Fruit fly (Drosophila melanogaster) whole organism, embryonic: ENCODE results near the gene CG6028.

Source experiments
- Awh ChIP-seq: fragments of 200-800 bp; sonication (Bioruptor generic); IDR thresholded peaks from 2 replicates; pipeline ENCODE4, ENCODE4 v1.3.6; 2022; ENCODE audit warnings: missing biosample characterization, missing genetic modification characterization
- B-H2 ChIP-seq: fragments of 200-800 bp; sonication (Bioruptor generic); optimal IDR thresholded peaks from 2 replicates; lab custom pipeline; 2018; ENCODE audit warnings: missing biosample characterization, mild to moderate bottlenecking, missing genetic modification characterization
- Bdp1 ChIP-seq: fragments of 200-800 bp; sonication (Bioruptor generic); optimal IDR thresholded peaks from 3 replicates; lab custom pipeline; 2016; ENCODE audit warnings: missing biosample characterization, missing genetic modification characterization
- CG10654 ChIP-seq: fragments of 200-800 bp; sonication (Bioruptor generic); optimal IDR thresholded peaks from 2 replicates; lab custom pipeline; 2016; ENCODE audit warnings: missing biosample characterization, missing genetic modification characterization
- CG11093 ChIP-seq: fragments of 200-800 bp; sonication (Bioruptor generic); IDR thresholded peaks from 3 replicates; pipeline ENCODE4 v1.3.6; 2022; ENCODE audit warnings: missing biosample characterization, missing genetic modification characterization
- CG11695 ChIP-seq: fragments of 200-800 bp; sonication (Bioruptor generic); IDR thresholded peaks from 3 replicates; pipeline ENCODE4 v1.3.6; 2022; ENCODE audit warnings: missing biosample characterization, missing genetic modification characterization
- CG13624 ChIP-seq: fragments of 200-800 bp; sonication (Bioruptor generic); optimal IDR thresholded peaks from 2 replicates; lab custom pipeline; 2016; ENCODE audit warnings: missing biosample characterization, missing genetic modification characterization
- CG15073 ChIP-seq: fragments of 200-800 bp; sonication (Bioruptor generic); optimal IDR thresholded peaks from 2 replicates; lab custom pipeline; 2016; ENCODE audit warnings: missing biosample characterization, missing genetic modification characterization
- CG1603 ChIP-seq: fragments of 200-800 bp; sonication (Bioruptor generic); optimal IDR thresholded peaks from 2 replicates; lab custom pipeline; 2019; ENCODE audit warnings: missing biosample characterization, mild to moderate bottlenecking, missing genetic modification characterization, moderate library complexity
- CG17359 ChIP-seq: fragments of 200-800 bp; sonication (Bioruptor generic); optimal IDR thresholded peaks from 3 replicates; lab custom pipeline; 2018; ENCODE audit warnings: missing biosample characterization, mild to moderate bottlenecking, missing genetic modification characterization, moderate library complexity
- CG18476 ChIP-seq: fragments of 200-800 bp; sonication (Bioruptor generic); optimal IDR thresholded peaks from 2 replicates; lab custom pipeline; 2016; ENCODE audit warnings: missing biosample characterization, mild to moderate bottlenecking, missing genetic modification characterization
- CG30020 ChIP-seq: fragments of 200-800 bp; optimal IDR thresholded peaks from 2 replicates; lab custom pipeline; 2019; ENCODE audit warnings: missing biosample characterization, mild to moderate bottlenecking, missing genetic modification characterization, moderate library complexity
- CG31388 ChIP-seq: fragments of 200-800 bp; sonication (Bioruptor generic); optimal IDR thresholded peaks from 2 replicates; lab custom pipeline; 2016; ENCODE audit warnings: missing biosample characterization, missing genetic modification characterization
- CG31441 ChIP-seq: fragments of 200-800 bp; sonication (Bioruptor generic); IDR thresholded peaks from 2 replicates; pipeline ENCODE4 v1.3.6; 2022; ENCODE audit warnings: missing biosample characterization, missing genetic modification characterization
- CG3163 ChIP-seq: fragments of 200-800 bp; sonication (Bioruptor generic); optimal IDR thresholded peaks from 3 replicates; lab custom pipeline; 2016; ENCODE audit warnings: missing biosample characterization, missing genetic modification characterization
- CG33557 ChIP-seq: fragments of 200-800 bp; sonication (Bioruptor generic); optimal IDR thresholded peaks from 2 replicates; lab custom pipeline; 2019; ENCODE audit warnings: missing biosample characterization, mild to moderate bottlenecking, missing genetic modification characterization, moderate library complexity
- CG6854 ChIP-seq: fragments of 200-800 bp; sonication (Bioruptor generic); optimal IDR thresholded peaks from 3 replicates; lab custom pipeline; 2017; ENCODE audit warnings: missing biosample characterization, mild to moderate bottlenecking, missing genetic modification characterization
- CG8765 ChIP-seq: fragments of 200-800 bp; sonication (Bioruptor generic); IDR thresholded peaks from 2 replicates; pipeline ENCODE4 v1.3.6; 2022; ENCODE audit warnings: missing biosample characterization, missing genetic modification characterization
- CG8924 ChIP-seq: fragments of 200-800 bp; optimal IDR thresholded peaks from 3 replicates; lab custom pipeline; 2019; ENCODE audit warnings: missing biosample characterization, mild to moderate bottlenecking, missing genetic modification characterization, moderate library complexity
- Deaf1 ChIP-seq: fragments of 200-800 bp; optimal IDR thresholded peaks from 3 replicates; lab custom pipeline; 2019; ENCODE audit warnings: missing biosample characterization, mild to moderate bottlenecking, missing genetic modification characterization, moderate library complexity
- Dip3 ChIP-seq: fragments of 200-800 bp; sonication (Bioruptor generic); optimal IDR thresholded peaks from 3 replicates; lab custom pipeline; 2016; ENCODE audit warnings: missing biosample characterization, missing genetic modification characterization
- E2f1 ChIP-seq: fragments of 200-800 bp; sonication (Bioruptor generic); IDR thresholded peaks from 2 replicates; pipeline ENCODE4 v1.3.6; 2022; ENCODE audit warnings: missing biosample characterization, missing genetic modification characterization
- Ets97D ChIP-seq: fragments of 200-800 bp; sonication (Bioruptor generic); optimal IDR thresholded peaks from 3 replicates; lab custom pipeline; 2016; ENCODE audit warnings: missing biosample characterization, missing genetic modification characterization
- HLH4C ChIP-seq: fragments of 200-800 bp; sonication (Bioruptor generic); IDR thresholded peaks from 3 replicates; pipeline ENCODE4 v1.3.6; 2022; ENCODE audit warnings: missing biosample characterization, missing genetic modification characterization; ENCODE audit not compliant: partially characterized antibody
- Jarid2 ChIP-seq: fragments of 200-800 bp; sonication (Bioruptor generic); optimal IDR thresholded peaks from 3 replicates; lab custom pipeline; 2017; ENCODE audit warnings: mild to moderate bottlenecking, missing biosample characterization, missing genetic modification reagents, missing genetic modification characterization
- MESR4 ChIP-seq: fragments of 200-800 bp; sonication (Bioruptor generic); optimal IDR thresholded peaks from 2 replicates; lab custom pipeline; 2018; ENCODE audit warnings: missing biosample characterization, mild to moderate bottlenecking, missing genetic modification characterization, moderate library complexity
- Mrtf ChIP-seq: fragments of 200-800 bp; sonication (Bioruptor generic); IDR thresholded peaks from 3 replicates; pipeline ENCODE4 v1.3.6; 2022; ENCODE audit warnings: missing biosample characterization, missing genetic modification characterization
- Oaz ChIP-seq: fragments of 200-800 bp; sonication (Bioruptor generic); IDR thresholded peaks from 2 replicates; pipeline ENCODE4 v1.3.6; 2022; ENCODE audit warnings: missing biosample characterization, missing genetic modification characterization
- TFAM ChIP-seq: fragments of 200-800 bp; sonication (Bioruptor generic); optimal IDR thresholded peaks from 2 replicates; lab custom pipeline; 2017; ENCODE audit warnings: missing biosample characterization, missing genetic modification characterization, inconsistent platforms
- Trl ChIP-seq, 3 experiments: fragments of >200 bp in 2 of 3; fragments of 200-800 bp in 1 of 3; sonication (Bioruptor generic) in 1 of 3; optimal IDR thresholded peaks; 2 replicates in 1 of 3; 3 replicates in 2 of 3; lab custom pipeline; 2016 to 2017; ENCODE audit warnings: missing biosample characterization in 1 of 3, missing genetic modification characterization in 1 of 3
- chn ChIP-seq: fragments of 200-800 bp; sonication (Bioruptor generic); optimal IDR thresholded peaks from 2 replicates; lab custom pipeline; 2016; ENCODE audit warnings: missing biosample characterization, missing genetic modification characterization
- corto ChIP-seq: fragments of 200-800 bp; sonication (Bioruptor generic); optimal IDR thresholded peaks from 2 replicates; lab custom pipeline; 2016; ENCODE audit warnings: missing biosample characterization, mild to moderate bottlenecking, missing genetic modification characterization, moderate library complexity
- dmrt11E ChIP-seq: fragments of 200-800 bp; sonication (Bioruptor generic); optimal IDR thresholded peaks from 3 replicates; lab custom pipeline; 2018; ENCODE audit warnings: missing biosample characterization, mild to moderate bottlenecking, missing genetic modification characterization, moderate library complexity
- fd64A ChIP-seq: fragments of 200-800 bp; sonication (Bioruptor generic); optimal IDR thresholded peaks from 3 replicates; lab custom pipeline; 2018; ENCODE audit warnings: missing biosample characterization, mild to moderate bottlenecking, missing genetic modification characterization
- hth ChIP-seq: fragments of >200 bp; optimal IDR thresholded peaks from 2 replicates; lab custom pipeline; 2017; ENCODE audit warnings: inconsistent platforms
- jing ChIP-seq: fragments of 200-800 bp; sonication (Bioruptor generic); optimal IDR thresholded peaks from 2 replicates; lab custom pipeline; 2018; ENCODE audit warnings: missing biosample characterization, mild to moderate bottlenecking, missing genetic modification characterization
- jumu ChIP-seq: fragments of 200-800 bp; sonication (Bioruptor generic); optimal IDR thresholded peaks from 3 replicates; lab custom pipeline; 2016; ENCODE audit warnings: missing biosample characterization, missing genetic modification characterization
- lbe ChIP-seq: fragments of 200-800 bp; sonication (Bioruptor generic); optimal IDR thresholded peaks from 2 replicates; lab custom pipeline; 2016; ENCODE audit warnings: missing biosample characterization, mild to moderate bottlenecking, missing genetic modification characterization
- mam ChIP-seq: fragments of 200-800 bp; sonication (Bioruptor generic); optimal IDR thresholded peaks from 3 replicates; lab custom pipeline; 2016; ENCODE audit warnings: missing biosample characterization, missing genetic modification characterization
- nmo ChIP-seq: fragments of 200-800 bp; sonication (Bioruptor generic); optimal IDR thresholded peaks from 2 replicates; lab custom pipeline; 2018; ENCODE audit warnings: missing biosample characterization, mild to moderate bottlenecking, missing genetic modification characterization, moderate library complexity
- pho ChIP-seq: fragments of 200-800 bp; sonication (Bioruptor generic); optimal IDR thresholded peaks from 2 replicates; lab custom pipeline; 2016; ENCODE audit warnings: missing biosample characterization, missing genetic modification characterization
- prd ChIP-seq, 3 experiments: fragments of >200 bp in 2 of 3; fragments of 200-800 bp in 1 of 3; sonication (Bioruptor generic) in 1 of 3; optimal IDR thresholded peaks in 2 of 3; IDR thresholded peaks in 1 of 3; 2 replicates in 2 of 3; 3 replicates in 1 of 3; pipeline versions ENCODE4 v1.3.6 to Lab custom; 2017 to 2022; ENCODE audit warnings: missing biosample characterization in 1 of 3, missing genetic modification characterization in 1 of 3
- row ChIP-seq: fragments of 200-800 bp; sonication (Bioruptor generic); IDR thresholded peaks from 3 replicates; pipeline ENCODE4 v1.3.6; 2022; ENCODE audit warnings: missing biosample characterization, missing genetic modification characterization
- sd ChIP-seq: fragments of 200-800 bp; sonication (Bioruptor generic); optimal IDR thresholded peaks from 3 replicates; lab custom pipeline; 2018; ENCODE audit warnings: missing biosample characterization, mild to moderate bottlenecking, missing genetic modification characterization, moderate library complexity
- sens ChIP-seq: fragments of 200-800 bp; sonication (Bioruptor generic); peaks from one replicate; lab custom pipeline; 2016; ENCODE audit warnings: missing biosample characterization, missing genetic modification characterization
- stwl ChIP-seq: fragments of 200-800 bp; sonication (Bioruptor generic); optimal IDR thresholded peaks from 3 replicates; lab custom pipeline; 2018; ENCODE audit warnings: missing biosample characterization, mild to moderate bottlenecking, missing genetic modification characterization, moderate library complexity
- tgo ChIP-seq: fragments of 200-800 bp; sonication (Bioruptor generic); IDR thresholded peaks from 3 replicates; pipeline ENCODE4 v1.3.6; 2022; ENCODE audit warnings: missing biosample characterization, missing genetic modification characterization
- yki ChIP-seq: fragments of >200 bp; optimal IDR thresholded peaks from 3 replicates; lab custom pipeline; 2018
- zen2 ChIP-seq: fragments of 200-800 bp; sonication (Bioruptor generic); IDR thresholded peaks from 3 replicates; pipeline ENCODE4 v1.3.6; 2022; ENCODE audit warnings: missing biosample characterization, missing genetic modification characterization; ENCODE audit not compliant: partially characterized antibody

Gene CG6028

DNA sequence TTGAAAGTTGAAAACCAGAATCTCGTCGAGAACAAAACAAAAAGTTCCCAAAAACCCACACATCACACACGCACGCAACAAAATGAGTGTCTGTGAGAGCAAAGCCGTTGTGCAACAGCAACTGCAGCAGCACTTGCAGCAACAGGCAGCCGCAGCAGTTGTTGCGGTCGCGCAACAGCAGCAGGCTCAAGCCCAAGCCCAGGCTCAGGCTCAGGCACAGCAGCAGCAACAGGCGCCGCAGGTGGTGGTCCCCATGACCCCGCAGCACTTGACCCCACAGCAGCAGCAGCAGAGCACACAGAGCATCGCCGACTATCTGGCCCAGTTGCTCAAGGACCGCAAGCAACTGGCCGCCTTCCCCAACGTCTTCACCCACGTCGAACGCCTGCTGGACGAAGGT lies 17.7 kb upstream of the CG6028 start (continued):
- no peak for TF ChIP-seq B-H2 (GFP tag; lab: Kevin White, UChicago)
- no peak for TF ChIP-seq CG30020
- no peak for TF ChIP-seq CG13624 (GFP tag; lab: Kevin White, UChicago)
- TF ChIP-seq tgo (GFP tag; lab: Robert Waterston, UW) = no peak
- TF ChIP-seq prd (optimal IDR thresholded peaks at IDR 0.05; lab: Kevin White, UChicago) = no peak
- no peak for TF ChIP-seq prd (GFP tag; IDR thresholded peaks at IDR 0.05; lab: Robert Waterston, UW)
- no peak for TF ChIP-seq TFAM (GFP tag; lab: Kevin White, UChicago)
- TF ChIP-seq CG6854 = no peak
- TF ChIP-seq Ets97D = no peak
- TF ChIP-seq jumu (GFP tag; lab: Kevin White, UChicago) = no peak
- TF ChIP-seq Bdp1 (GFP tag; lab: Kevin White, UChicago) = no peak
- TF ChIP-seq, all 482 proteins: peak for 21

DNA sequence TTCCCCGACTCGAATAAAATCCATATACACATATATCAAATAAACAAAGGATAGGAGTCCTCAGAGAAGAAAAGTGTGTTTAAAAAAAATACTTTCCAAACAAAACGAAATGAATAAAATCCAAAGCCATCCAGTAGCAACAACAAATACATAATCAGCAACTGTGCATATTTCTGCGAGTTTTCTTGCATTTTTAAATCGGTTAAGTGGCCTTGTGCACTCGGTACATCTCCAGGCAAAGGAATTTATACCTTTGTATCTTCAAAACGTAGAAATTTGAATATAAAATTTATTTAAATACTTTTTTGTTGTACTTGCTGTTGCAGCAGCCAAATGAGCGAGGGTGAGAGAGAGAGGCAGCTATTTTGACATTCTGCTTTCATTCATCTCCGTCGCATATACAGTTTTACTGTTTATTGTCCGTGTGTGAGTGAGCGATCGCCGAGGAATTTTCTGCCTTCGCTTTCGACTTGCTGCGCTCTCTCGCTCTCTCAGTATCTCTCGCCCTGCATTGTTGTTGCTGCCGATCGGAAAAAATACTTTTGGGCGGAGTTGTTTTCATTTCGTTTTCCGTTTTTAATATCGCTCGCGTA lies 17.1 kb upstream of the CG6028 start:
- TF ChIP-seq dmrt11E (tag; lab: Kevin White, UChicago) (no peak), CG31441 (GFP tag; lab: Robert Waterston, UW) (0 out of 2 replicates have a peak, but pooled peaks have one; percentile 6), E2f1 (no peak), CG17359 (tag; lab: Kevin White, UChicago) (no peak), nmo (GFP tag; lab: Kevin White, UChicago) (no peak), CG3163 (GFP tag; lab: Kevin White, UChicago) (peak; percentile 24), CG31388 (GFP tag; lab: Kevin White, UChicago) (no peak), row (no peak), CG33557 (no peak), hth (lab: Kevin White, UChicago) (no peak), MESR4 (GFP tag; lab: Kevin White, UChicago) (no peak), sens (GFP tag; lab: Kevin White, UChicago) (peak; percentile 40), Deaf1 (tag; lab: Kevin White, UChicago) (peak; percentile 2), CG8765 (no peak), CG8924 (tag; lab: Kevin White, UChicago) (peak; percentile 12), Oaz (GFP tag; lab: Robert Waterston, UW) (no peak), stwl (tag; lab: Kevin White, UChicago) (no peak), lbe (peak; percentile 27), HLH4C (peak; percentile 1; the same call in 1 of the 3 replicates), mam (no peak), Mrtf (no peak), Jarid2 (peak; percentile 77), chn (GFP tag; lab: Kevin White, UChicago) (no peak), CG15073 (no peak), CG10654 (GFP tag; lab: Kevin White, UChicago) (no peak), yki (peak; percentile 71), CG11093 (GFP tag; lab: Robert Waterston, UW) (no peak), zen2 (peak; percentile 23; the same call in 1 of the 3 replicates), sd (peak; percentile 95), CG1603 (tag; lab: Kevin White, UChicago) (no peak), corto (peak; percentile 31), pho (GFP tag; lab: Kevin White, UChicago) (no peak), CG11695 (no peak), fd64A (GFP tag; lab: Kevin White, UChicago) (no peak), jing (GFP tag; lab: Kevin White, UChicago) (no peak), CG18476 (no peak), Trl (optimal IDR thresholded peaks at IDR 0.05; lab: Kevin White, UChicago) (peak; percentile 78 to 92), Trl (GFP tag; optimal IDR thresholded peaks at IDR 0.05; lab: Kevin White, UChicago) (no peak), TFAM (GFP tag; lab: Kevin White, UChicago) (no peak), Dip3 (GFP tag; lab: Kevin White, UChicago) (no peak), Awh (no peak)
